Fruit fly (Drosophila melanogaster): ENCODE data around the gene CG8492.

The CG8492 gene

dm6 chr3L:7759835-7760780 lies 28.1 kb upstream of the CG8492 start, which contains the start of gene Hn:
TSS of gene Hn (plus strand) at chr3L:7760453.
- TF ChIP-seq CG17806 (tag; optimal IDR thresholded peaks at IDR 0.05) (no peak), Pif1A (GFP tag; optimal IDR thresholded peaks at IDR 0.05) (no peak), CG10348 (GFP tag; IDR thresholded peaks at IDR 0.05) (no peak), CG9948 (tag; optimal IDR thresholded peaks at IDR 0.05) (no peak), gl (tag; optimal IDR thresholded peaks at IDR 0.05) (no peak), CG15710 (tag; optimal IDR thresholded peaks at IDR 0.05) (no peak)

DNA sequence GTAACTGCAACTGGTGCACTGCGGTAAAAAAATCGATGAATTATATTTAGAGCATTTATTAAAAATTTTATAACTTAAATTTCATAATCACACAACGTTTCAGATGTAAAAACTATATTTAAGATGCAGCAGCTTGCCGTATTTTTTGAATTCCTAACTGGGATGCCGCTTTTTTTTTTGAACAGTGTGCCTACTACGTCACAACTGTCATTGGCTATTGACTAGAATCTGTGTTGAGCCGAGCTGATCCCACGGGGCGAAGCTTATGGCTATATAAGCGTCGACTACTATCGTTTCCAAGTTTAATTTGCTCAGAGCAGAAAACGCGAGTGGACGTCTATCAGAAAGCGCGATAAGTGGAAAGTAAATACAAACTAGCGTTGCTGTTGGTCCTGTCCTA lies 22.1 kb upstream of the CG8492 start, which contains the start of gene CG7409:
CG7409 (plus strand) TSS at position 301 of the 400 bp plus-strand sequence.
- TF ChIP-seq CG8301 (tag; optimal IDR thresholded peaks at IDR 0.05) = no peak
- TF ChIP-seq CG4496 (GFP tag; IDR thresholded peaks at IDR 0.05) = no peak
- no peak for TF ChIP-seq Pif1A (GFP tag; optimal IDR thresholded peaks at IDR 0.05)
- no peak for TF ChIP-seq CG8159 (tag; optimal IDR thresholded peaks at IDR 0.05)
- no peak for TF ChIP-seq Pif1B (GFP tag; optimal IDR thresholded peaks at IDR 0.05)
- TF ChIP-seq rn (GFP tag; IDR thresholded peaks at IDR 0.05) = no peak
- TF ChIP-seq Snoo (tag; optimal IDR thresholded peaks at IDR 0.05) = no peak
- TF ChIP-seq CG32121 (GFP tag; IDR thresholded peaks at IDR 0.05) = no peak
- no peak for TF ChIP-seq gl (tag; optimal IDR thresholded peaks at IDR 0.05)
- no peak for TF ChIP-seq CG13204 (GFP tag; optimal IDR thresholded peaks at IDR 0.05)
- no peak for TF ChIP-seq EcR (GFP tag; optimal IDR thresholded peaks at IDR 0.05)
- no peak for TF ChIP-seq CG12605 (GFP tag; IDR thresholded peaks at IDR 0.05)
- no peak for TF ChIP-seq fd96Ca (GFP tag; IDR thresholded peaks at IDR 0.05)

dm6 chr3L:7747044-7747443 lies 15.1 kb upstream of the CG8492 start, which contains the start of gene CG13685:
TSS of gene CG13685 (plus strand) at chr3L:7747344.
- no peak for TF ChIP-seq CG14655 (GFP tag; optimal IDR thresholded peaks at IDR 0.05)
- peak; percentile 46; the same call in 1 of the 3 replicates for TF ChIP-seq CG4496 (GFP tag; IDR thresholded peaks at IDR 0.05)

DNA sequence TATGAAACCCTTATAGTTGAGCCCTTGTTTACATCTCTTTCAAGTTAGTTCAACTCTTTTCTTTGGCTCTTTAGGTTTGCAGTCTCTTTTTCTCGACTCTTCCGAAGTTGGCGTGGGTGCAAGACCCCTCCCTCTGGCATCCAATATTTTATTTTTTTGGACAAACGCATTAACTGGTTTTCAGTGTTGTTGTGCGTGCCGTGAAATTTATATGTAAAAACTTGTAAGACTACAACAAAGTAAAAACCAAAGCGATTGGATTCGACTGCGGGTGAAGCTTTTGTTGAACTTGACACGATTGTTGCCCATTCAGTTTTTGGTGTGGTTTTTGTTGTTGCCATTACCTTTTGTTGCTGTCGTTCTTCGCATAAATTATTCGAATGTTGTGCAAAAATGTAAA lies 11.8 kb upstream of the CG8492 start:
- TF ChIP-seq EcR (GFP tag; optimal IDR thresholded peaks at IDR 0.05) (peak; percentile 29), Ets98B (GFP tag; IDR thresholded peaks at IDR 0.05) (no peak), CG13204 (GFP tag; optimal IDR thresholded peaks at IDR 0.05) (no peak), Snoo (tag; optimal IDR thresholded peaks at IDR 0.05) (no peak), Pif1A (GFP tag; optimal IDR thresholded peaks at IDR 0.05) (no peak)

dm6 chr3L:7742941-7743340 lies 10.9 kb upstream of the CG8492 start, which contains the start of gene Snmp2:
TSS of gene Snmp2 (minus strand) at chr3L:7743041.
- TF ChIP-seq CG8301 (tag; optimal IDR thresholded peaks at IDR 0.05) (no peak), D1 (tag; optimal IDR thresholded peaks at IDR 0.05) (no peak), CG12605 (GFP tag; IDR thresholded peaks at IDR 0.05) (no peak), CG15710 (tag; optimal IDR thresholded peaks at IDR 0.05) (no peak), EcR (GFP tag; optimal IDR thresholded peaks at IDR 0.05) (no peak), Pif1A (GFP tag; optimal IDR thresholded peaks at IDR 0.05) (no peak), Ets98B (GFP tag; IDR thresholded peaks at IDR 0.05) (no peak), gl (tag; optimal IDR thresholded peaks at IDR 0.05) (no peak), CG32121 (GFP tag; IDR thresholded peaks at IDR 0.05) (no peak), CG17806 (tag; optimal IDR thresholded peaks at IDR 0.05) (no peak), Pif1B (GFP tag; optimal IDR thresholded peaks at IDR 0.05) (no peak), CG9948 (tag; optimal IDR thresholded peaks at IDR 0.05) (no peak), CG10348 (GFP tag; IDR thresholded peaks at IDR 0.05) (no peak), fd96Ca (GFP tag; IDR thresholded peaks at IDR 0.05) (no peak), CG4496 (GFP tag; IDR thresholded peaks at IDR 0.05) (no peak)

dm6 chr3L:7741953-7742352 lies 10.0 kb upstream of the CG8492 start:
- TF ChIP-seq EcR (GFP tag; optimal IDR thresholded peaks at IDR 0.05) (no peak), CG34367 (tag; optimal IDR thresholded peaks at IDR 0.05) (no peak), D1 (tag; optimal IDR thresholded peaks at IDR 0.05) (no peak), Snoo (tag; optimal IDR thresholded peaks at IDR 0.05) (no peak), CG14655 (GFP tag; optimal IDR thresholded peaks at IDR 0.05) (no peak), CG10348 (GFP tag; IDR thresholded peaks at IDR 0.05) (no peak)

DNA sequence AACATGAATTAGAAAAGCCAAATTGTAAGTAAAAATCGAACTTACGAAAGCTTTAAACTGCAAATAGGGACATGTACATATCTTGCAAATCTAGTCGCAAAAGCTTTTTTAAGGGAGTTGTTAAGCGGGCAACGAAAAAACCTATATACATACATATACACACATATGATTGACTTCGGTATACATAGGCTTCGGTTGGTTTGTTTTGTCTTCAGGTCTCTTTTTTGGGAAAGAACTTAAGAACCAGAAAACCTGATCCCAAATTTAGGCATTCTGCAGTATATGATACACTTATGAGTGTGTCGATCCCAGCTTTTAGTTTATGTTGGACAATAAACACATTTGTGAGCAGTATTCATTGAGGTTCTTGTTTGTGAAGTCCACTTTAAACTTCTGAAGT lies 5.3 kb downstream of the CG8492 start:
- TF ChIP-seq Snoo (tag; optimal IDR thresholded peaks at IDR 0.05) (no peak), CG15710 (tag; optimal IDR thresholded peaks at IDR 0.05) (no peak), EcR (GFP tag; optimal IDR thresholded peaks at IDR 0.05) (no peak), Pif1B (GFP tag; optimal IDR thresholded peaks at IDR 0.05) (no peak), Pif1A (GFP tag; optimal IDR thresholded peaks at IDR 0.05) (no peak), rn (GFP tag; IDR thresholded peaks at IDR 0.05) (no peak), CG14655 (GFP tag; optimal IDR thresholded peaks at IDR 0.05) (no peak), CG10348 (GFP tag; IDR thresholded peaks at IDR 0.05) (no peak), CG17806 (tag; optimal IDR thresholded peaks at IDR 0.05) (no peak), Ets98B (GFP tag; IDR thresholded peaks at IDR 0.05) (no peak), CG12605 (GFP tag; IDR thresholded peaks at IDR 0.05) (no peak), fd96Ca (GFP tag; IDR thresholded peaks at IDR 0.05) (no peak), CG8159 (tag; optimal IDR thresholded peaks at IDR 0.05) (no peak), CG32121 (GFP tag; IDR thresholded peaks at IDR 0.05) (no peak), CG13204 (GFP tag; optimal IDR thresholded peaks at IDR 0.05) (no peak), D1 (tag; optimal IDR thresholded peaks at IDR 0.05) (no peak), CG4496 (GFP tag; IDR thresholded peaks at IDR 0.05) (no peak), CG9948 (tag; optimal IDR thresholded peaks at IDR 0.05) (no peak), gl (tag; optimal IDR thresholded peaks at IDR 0.05) (no peak), CG34367 (tag; optimal IDR thresholded peaks at IDR 0.05) (no peak)
